Fruit fly (Drosophila melanogaster) whole organism, embryonic: ENCODE results near the gene mRpS18B.

Experiments used
- Atf3 ChIP-seq: fragments of 200-800 bp; sonication (Bioruptor generic); optimal IDR thresholded peaks from 3 replicates; lab custom pipeline; 2016; ENCODE audit warnings: missing biosample characterization, missing genetic modification characterization
- CG10543 ChIP-seq: fragments of 200-800 bp; sonication (Bioruptor generic); optimal IDR thresholded peaks from 3 replicates; lab custom pipeline; 2017; ENCODE audit warnings: missing biosample characterization, mild to moderate bottlenecking, missing genetic modification characterization, moderate library complexity
- CG11695 ChIP-seq: fragments of 200-800 bp; sonication (Bioruptor generic); IDR thresholded peaks from 3 replicates; pipeline ENCODE4 v1.3.6; 2022; ENCODE audit warnings: missing biosample characterization, missing genetic modification characterization
- CG12769 ChIP-seq: fragments of 200-800 bp; sonication (Bioruptor generic); optimal IDR thresholded peaks from 2 replicates; lab custom pipeline; 2019; ENCODE audit warnings: missing biosample characterization, mild to moderate bottlenecking, missing genetic modification characterization, moderate library complexity
- CG12942 ChIP-seq: fragments of 200-800 bp; sonication (Bioruptor generic); optimal IDR thresholded peaks from 3 replicates; lab custom pipeline; 2016; ENCODE audit warnings: missing biosample characterization, missing genetic modification characterization
- CG13624 ChIP-seq: fragments of 200-800 bp; sonication (Bioruptor generic); optimal IDR thresholded peaks from 2 replicates; lab custom pipeline; 2016; ENCODE audit warnings: missing biosample characterization, missing genetic modification characterization
- CG14441 ChIP-seq: fragments of 200-800 bp; sonication (Bioruptor generic); IDR thresholded peaks from 2 replicates; pipeline ENCODE4 v1.3.6; 2022; ENCODE audit warnings: missing biosample characterization, missing genetic modification characterization
- CG14860 ChIP-seq: fragments of 200-800 bp; sonication (Bioruptor generic); IDR thresholded peaks from 3 replicates; pipeline ENCODE4 v1.3.6; 2022; ENCODE audit warnings: missing biosample characterization, missing genetic modification characterization; ENCODE audit not compliant: partially characterized antibody
- CG15696 ChIP-seq: fragments of 200-800 bp; sonication (Bioruptor generic); optimal IDR thresholded peaks from 2 replicates; lab custom pipeline; 2019; ENCODE audit warnings: missing biosample characterization, mild to moderate bottlenecking, missing genetic modification characterization, moderate library complexity
- CG1602 ChIP-seq: fragments of 200-800 bp; sonication (Bioruptor generic); optimal IDR thresholded peaks from 3 replicates; lab custom pipeline; 2016; ENCODE audit warnings: missing biosample characterization, missing genetic modification characterization
- CG1647 ChIP-seq: fragments of 200-800 bp; sonication (Bioruptor generic); optimal IDR thresholded peaks from 3 replicates; lab custom pipeline; 2016; ENCODE audit warnings: missing biosample characterization, missing genetic modification characterization
- CG16779 ChIP-seq: fragments of 200-800 bp; sonication (Bioruptor generic); IDR thresholded peaks from 2 replicates; pipeline ENCODE4 v1.3.6; 2022; ENCODE audit warnings: missing biosample characterization, missing genetic modification characterization
- CG2129 ChIP-seq: fragments of 200-800 bp; sonication (Bioruptor generic); IDR thresholded peaks from 2 replicates; pipeline ENCODE4 v1.3.6; 2022; ENCODE audit warnings: missing biosample characterization, missing genetic modification characterization; ENCODE audit not compliant: partially characterized antibody
- CG2199 ChIP-seq: fragments of 200-800 bp; sonication (Bioruptor generic); IDR thresholded peaks from 3 replicates; pipeline ENCODE4 v1.3.6; 2022; ENCODE audit warnings: missing biosample characterization, missing genetic modification characterization
- CG2678 ChIP-seq: fragments of 200-800 bp; sonication (Bioruptor generic); optimal IDR thresholded peaks from 3 replicates; lab custom pipeline; 2019; ENCODE audit warnings: missing biosample characterization, mild to moderate bottlenecking, missing genetic modification characterization, moderate library complexity
- CG31388 ChIP-seq: fragments of 200-800 bp; sonication (Bioruptor generic); optimal IDR thresholded peaks from 2 replicates; lab custom pipeline; 2016; ENCODE audit warnings: missing biosample characterization, missing genetic modification characterization
- CG34422 ChIP-seq: fragments of 200-800 bp; sonication (Bioruptor generic); IDR thresholded peaks from 3 replicates; pipeline ENCODE4 v1.3.6; 2022; ENCODE audit warnings: missing biosample characterization, missing genetic modification characterization
- CG4282 ChIP-seq: fragments of 200-800 bp; sonication (Bioruptor generic); optimal IDR thresholded peaks from 2 replicates; lab custom pipeline; 2016; ENCODE audit warnings: missing biosample characterization, missing genetic modification characterization
- CG7372 ChIP-seq: fragments of 200-800 bp; sonication (Bioruptor generic); IDR thresholded peaks from 2 replicates; pipeline ENCODE4 v1.3.6; 2022; ENCODE audit warnings: missing biosample characterization, missing genetic modification characterization
- CG8765 ChIP-seq: fragments of 200-800 bp; sonication (Bioruptor generic); IDR thresholded peaks from 2 replicates; pipeline ENCODE4 v1.3.6; 2022; ENCODE audit warnings: missing biosample characterization, missing genetic modification characterization
- CTCF ChIP-seq: fragments of 200-800 bp; sonication (Bioruptor generic); optimal IDR thresholded peaks from 2 replicates; lab custom pipeline; 2017; ENCODE audit warnings: missing biosample characterization, mild to moderate bottlenecking, missing genetic modification characterization, moderate library complexity
- D ChIP-seq, 2 experiments: fragments of 200-800 bp in 1 of 2; fragments of >200 bp in 1 of 2; sonication (Bioruptor generic) in 1 of 2; optimal IDR thresholded peaks; 2 replicates in 1 of 2; 3 replicates in 1 of 2; lab custom pipeline; 2017; ENCODE audit warnings: mild to moderate bottlenecking in 1 of 2, missing biosample characterization in 1 of 2, missing genetic modification characterization in 1 of 2, missing genetic modification reagents in 1 of 2
- Dll ChIP-seq: fragments of 200-800 bp; sonication (Bioruptor generic); IDR thresholded peaks from 4 replicates; pipeline ENCODE4 v1.3.6; 2022; ENCODE audit warnings: missing biosample characterization, missing genetic modification characterization; ENCODE audit not compliant: partially characterized antibody
- HLH54F ChIP-seq: fragments of 200-800 bp; sonication (Bioruptor generic); optimal IDR thresholded peaks from 3 replicates; lab custom pipeline; 2016; ENCODE audit warnings: missing biosample characterization, missing genetic modification characterization
- Hand ChIP-seq: fragments of 200-800 bp; sonication (Bioruptor generic); optimal IDR thresholded peaks from 2 replicates; lab custom pipeline; 2017; ENCODE audit warnings: mild to moderate bottlenecking, missing biosample characterization, missing genetic modification reagents, missing genetic modification characterization
- HmgD ChIP-seq: fragments of 200-800 bp; sonication (Bioruptor generic); optimal IDR thresholded peaks from 3 replicates; lab custom pipeline; 2016; ENCODE audit warnings: missing biosample characterization, missing genetic modification characterization
- HmgZ ChIP-seq: fragments of 200-800 bp; sonication (Bioruptor generic); optimal IDR thresholded peaks from 2 replicates; lab custom pipeline; 2018; ENCODE audit warnings: missing biosample characterization, mild to moderate bottlenecking, missing genetic modification characterization
- Hsf ChIP-seq: fragments of 200-800 bp; sonication (Bioruptor generic); optimal IDR thresholded peaks from 3 replicates; lab custom pipeline; 2016; ENCODE audit warnings: missing biosample characterization, missing genetic modification characterization
- Jarid2 ChIP-seq: fragments of 200-800 bp; sonication (Bioruptor generic); optimal IDR thresholded peaks from 3 replicates; lab custom pipeline; 2017; ENCODE audit warnings: mild to moderate bottlenecking, missing biosample characterization, missing genetic modification reagents, missing genetic modification characterization
- Lim3 ChIP-seq: fragments of 200-800 bp; sonication (Bioruptor generic); IDR thresholded peaks from 2 replicates; pipeline ENCODE4 v1.3.6; 2022; ENCODE audit warnings: missing biosample characterization, missing genetic modification characterization
- ap ChIP-seq: fragments of 200-800 bp; sonication (Bioruptor generic); IDR thresholded peaks from 2 replicates; pipeline ENCODE4 v1.3.6; 2022; ENCODE audit warnings: missing biosample characterization, missing genetic modification characterization
- bbx ChIP-seq: fragments of 200-800 bp; sonication (Bioruptor generic); IDR thresholded peaks from 2 replicates; pipeline ENCODE4 v1.3.6; 2022; ENCODE audit warnings: missing biosample characterization, missing genetic modification characterization; ENCODE audit not compliant: partially characterized antibody
- bowl ChIP-seq: fragments of 200-800 bp; sonication (Bioruptor generic); IDR thresholded peaks from 2 replicates; pipeline ENCODE4 v1.3.6; 2022; ENCODE audit warnings: missing biosample characterization, missing genetic modification characterization
- crp ChIP-seq, 2 experiments: fragments of 200-800 bp; sonication (Bioruptor generic); optimal IDR thresholded peaks; 2 replicates in 1 of 2; 3 replicates in 1 of 2; lab custom pipeline; 2017; ENCODE audit warnings: missing biosample characterization in 2 of 2, missing genetic modification characterization in 2 of 2, mild to moderate bottlenecking in 1 of 2, moderate library complexity in 1 of 2
- cwo ChIP-seq: fragments of 200-800 bp; sonication (Bioruptor generic); optimal IDR thresholded peaks from 3 replicates; lab custom pipeline; 2017; ENCODE audit warnings: missing biosample characterization, missing genetic modification characterization, mild to moderate bottlenecking, moderate library complexity, missing genetic modification reagents
- eve ChIP-seq, 2 experiments: fragments of >200 bp; optimal IDR thresholded peaks; 2 replicates each; lab custom pipeline; 2017; ENCODE audit warnings: missing biosample characterization in 2 of 2, missing genetic modification characterization in 2 of 2
- gfzf ChIP-seq: fragments of 200-800 bp; sonication (Bioruptor generic); optimal IDR thresholded peaks from 2 replicates; lab custom pipeline; 2016; ENCODE audit warnings: missing biosample characterization, mild to moderate bottlenecking, missing genetic modification characterization, moderate library complexity
- lola ChIP-seq, 3 experiments: fragments of >200 bp in 2 of 3; fragments of 200-800 bp in 1 of 3; sonication (Bioruptor generic) in 1 of 3; optimal IDR thresholded peaks; 2 replicates each; lab custom pipeline; 2017 to 2019; ENCODE audit warnings: missing biosample characterization in 3 of 3, missing genetic modification characterization in 3 of 3, mild to moderate bottlenecking in 1 of 3, moderate library complexity in 1 of 3
- maf-S ChIP-seq: fragments of 200-800 bp; sonication (Bioruptor generic); optimal IDR thresholded peaks from 2 replicates; lab custom pipeline; 2016; ENCODE audit warnings: missing biosample characterization, missing genetic modification characterization
- pho ChIP-seq: fragments of 200-800 bp; sonication (Bioruptor generic); optimal IDR thresholded peaks from 2 replicates; lab custom pipeline; 2016; ENCODE audit warnings: missing biosample characterization, missing genetic modification characterization
- ranshi ChIP-seq: fragments of 200-800 bp; sonication (Bioruptor generic); IDR thresholded peaks from 2 replicates; pipeline ENCODE4 v1.3.6; 2022; ENCODE audit warnings: missing biosample characterization, missing genetic modification characterization
- rib ChIP-seq: fragments of 200-800 bp; sonication (Bioruptor generic); IDR thresholded peaks from 2 replicates; pipeline ENCODE4 v1.3.6; 2022; ENCODE audit warnings: missing biosample characterization, missing genetic modification characterization
- sna ChIP-seq: fragments of 200-800 bp; sonication (Bioruptor generic); IDR thresholded peaks from 2 replicates; pipeline ENCODE4 v1.3.6; 2022; ENCODE audit warnings: missing biosample characterization, missing genetic modification characterization; ENCODE audit not compliant: partially characterized antibody
- trem ChIP-seq: fragments of 200-800 bp; optimal IDR thresholded peaks from 3 replicates; lab custom pipeline; 2019; ENCODE audit warnings: missing biosample characterization, mild to moderate bottlenecking, missing genetic modification characterization, moderate library complexity
- ttk ChIP-seq: fragments of 200-800 bp; sonication (Bioruptor generic); IDR thresholded peaks from 2 replicates; pipeline ENCODE4 v2.1.2; 2022; ENCODE audit warnings: missing biosample characterization, missing genetic modification characterization
- vnd ChIP-seq: fragments of 200-800 bp; sonication (Bioruptor generic); IDR thresholded peaks from 3 replicates; pipeline ENCODE4 v1.3.6; 2022; ENCODE audit warnings: missing biosample characterization, missing genetic modification characterization; ENCODE audit not compliant: partially characterized antibody
- vvl ChIP-seq: fragments of 200-800 bp; sonication (Bioruptor generic); IDR thresholded peaks from 2 replicates; pipeline ENCODE4 v1.3.6; 2022; ENCODE audit warnings: missing biosample characterization, missing genetic modification characterization
- wdn ChIP-seq: fragments of 200-800 bp; sonication (Bioruptor generic); IDR thresholded peaks from 2 replicates; pipeline ENCODE4 v1.3.6; 2022; ENCODE audit warnings: missing biosample characterization, missing genetic modification characterization

The mRpS18B gene

DNA sequence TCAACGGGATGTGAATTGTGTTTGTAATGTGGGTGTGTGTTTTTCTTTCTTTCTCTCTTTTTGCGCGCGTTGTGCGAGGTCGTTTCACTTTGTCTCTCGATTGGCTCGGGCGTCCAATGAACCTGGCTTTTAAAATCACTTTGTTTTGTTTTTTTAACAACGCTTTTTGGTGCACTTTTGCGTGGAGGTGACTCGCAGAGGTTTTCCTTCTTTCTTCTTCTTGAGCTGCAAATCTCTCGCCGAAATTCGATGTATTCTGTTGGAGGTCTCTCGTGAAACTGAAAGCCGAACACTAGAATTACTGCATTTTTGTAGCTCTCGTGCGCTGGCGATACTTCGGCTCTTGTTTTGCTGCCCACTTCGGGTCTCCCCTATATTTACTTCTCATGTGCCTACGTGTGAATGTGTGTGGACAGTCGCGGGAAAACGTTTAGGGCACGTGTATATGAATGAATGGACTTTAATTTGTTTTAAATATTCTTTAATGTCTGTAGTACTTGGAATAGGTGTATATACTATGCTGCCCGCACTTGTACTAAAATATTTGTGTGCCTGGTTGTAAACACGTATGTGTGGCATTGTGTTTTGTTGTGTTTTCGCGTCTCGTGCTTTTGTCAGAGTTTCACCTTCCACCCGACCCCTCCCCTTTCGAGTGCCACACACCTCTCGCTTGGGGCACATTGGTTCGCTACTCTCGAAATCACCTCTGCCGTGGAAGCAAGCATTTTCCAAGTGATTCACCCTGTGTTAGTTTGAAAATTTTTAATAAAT, 12.1 kb downstream of the mRpS18B start, which contains the start of gene fok (continued):
- TF ChIP-seq gfzf (GFP tag; lab: Kevin White, UChicago) (peak; percentile 6), CG31388 (peak; percentile 86), CG34422 (peak; percentile 93), CG4282 (GFP tag; lab: Kevin White, UChicago) (peak; percentile 84), sna (GFP tag; lab: Robert Waterston, UW) (no peak), CG1647 (GFP tag; lab: Kevin White, UChicago) (peak; percentile 89), CG15696 (peak; percentile 93), CG2678 (tag; lab: Kevin White, UChicago) (peak; percentile 99), Atf3 (GFP tag; lab: Kevin White, UChicago) (peak; percentile 91), CG14441 (GFP tag; lab: Robert Waterston, UW) (peak; percentile 92), D (optimal IDR thresholded peaks at IDR 0.05; lab: Kevin White, UChicago) (no peak), D (GFP tag; optimal IDR thresholded peaks at IDR 0.05; lab: Kevin White, UChicago) (peak; percentile 97), CG12769 (tag; lab: Kevin White, UChicago) (peak; percentile 95), HLH54F (GFP tag; lab: Kevin White, UChicago) (peak; percentile 95), rib (peak; percentile 98), CG12942 (GFP tag; lab: Kevin White, UChicago) (peak; percentile 86), CTCF (peak; percentile 64), Dll (GFP tag; lab: Robert Waterston, UW) (peak; percentile 32; the same call in 1 of the 4 replicates), ap (GFP tag; lab: Robert Waterston, UW) (peak; percentile 84), CG14860 (GFP tag; lab: Robert Waterston, UW) (0 out of 3 replicates have a peak, but pooled peaks have one; percentile 32), CG2199 (GFP tag; lab: Robert Waterston, UW) (peak; percentile 82; the same call in 2 of the 3 replicates), vnd (no peak; the same call in 2 of the 3 replicates), HmgZ (tag; lab: Kevin White, UChicago) (peak; percentile 98), CG10543 (GFP tag; lab: Kevin White, UChicago) (peak; percentile 100), ttk (peak; percentile 91), Jarid2 (GFP tag; lab: Kevin White, UChicago) (peak; percentile 82), HmgD (GFP tag; lab: Kevin White, UChicago) (peak; percentile 70), lola (GFP tag; optimal IDR thresholded peaks at IDR 0.05; lab: Kevin White, UChicago) (peak in 1 of 3 experiments; percentile 95), trem (tag; lab: Kevin White, UChicago) (peak; percentile 93), CG7372 (peak; percentile 92), cwo (GFP tag; lab: Kevin White, UChicago) (peak; percentile 100), bowl (GFP tag; lab: Robert Waterston, UW) (peak; percentile 88), crp (GFP tag; optimal IDR thresholded peaks at IDR 0.05; lab: Kevin White, UChicago) (peak in 1 of 2 experiments; percentile 67), Hsf (peak; percentile 96), CG11695 (GFP tag; lab: Robert Waterston, UW) (peak; percentile 96), CG2129 (GFP tag; lab: Robert Waterston, UW) (no peak), wdn (GFP tag; lab: Robert Waterston, UW) (peak; percentile 90), bbx (peak; percentile 55; the same call in 1 of the 2 replicates), CG1602 (GFP tag; lab: Kevin White, UChicago) (peak; percentile 91), vvl (peak; percentile 97), ranshi (GFP tag; lab: Robert Waterston, UW) (peak; percentile 94), pho (GFP tag; lab: Kevin White, UChicago) (peak; percentile 96), maf-S (GFP tag; lab: Kevin White, UChicago) (peak; percentile 94), Hand (GFP tag; lab: Kevin White, UChicago) (peak; percentile 97), CG16779 (GFP tag; lab: Robert Waterston, UW) (peak; percentile 80; the same call in 1 of the 2 replicates), eve (GFP tag; optimal IDR thresholded peaks at IDR 0.05; lab: Kevin White, UChicago) (peak in 1 of 2 experiments; percentile 99), CG13624 (GFP tag; lab: Kevin White, UChicago) (peak; percentile 95), CG8765 (GFP tag; lab: Robert Waterston, UW) (peak; percentile 85), Lim3 (GFP tag; lab: Robert Waterston, UW) (peak; percentile 66; the same call in 1 of the 2 replicates)
